Fruit fly (Drosophila melanogaster) whole organism, wandering third instar larva: ENCODE results near the gene arx.

Experiments used
- Abd-B ChIP-seq: fragments of >200 bp; optimal IDR thresholded peaks from 2 replicates; lab custom pipeline; 2017; ENCODE audit warnings: missing biosample characterization, missing genetic modification characterization
- Dfd ChIP-seq: fragments of >200 bp; optimal IDR thresholded peaks from 2 replicates; lab custom pipeline; 2017; ENCODE audit warnings: missing biosample characterization, missing genetic modification characterization
- GATAd ChIP-seq: sonication (Bioruptor generic); optimal IDR thresholded peaks from 2 replicates; lab custom pipeline; 2016; ENCODE audit warnings: missing biosample characterization, missing genetic modification characterization
- Hnf4 ChIP-seq: fragments of 200-800 bp; sonication (Bioruptor generic); optimal IDR thresholded peaks from 2 replicates; lab custom pipeline; 2016; ENCODE audit warnings: missing biosample characterization, mild to moderate bottlenecking, missing genetic modification characterization
- OdsH ChIP-seq: fragments of 200-800 bp; sonication (Bioruptor generic); optimal IDR thresholded peaks from 2 replicates; lab custom pipeline; 2016; ENCODE audit warnings: missing biosample characterization, mild to moderate bottlenecking, missing genetic modification characterization
- br ChIP-seq: fragments of 200-800 bp; sonication (Bioruptor generic); optimal IDR thresholded peaks from 2 replicates; lab custom pipeline; 2016; ENCODE audit warnings: missing biosample characterization, missing genetic modification characterization
- brk ChIP-seq: fragments of 200-800 bp; sonication (Bioruptor generic); optimal IDR thresholded peaks from 2 replicates; lab custom pipeline; 2016; ENCODE audit warnings: missing biosample characterization, mild to moderate bottlenecking, missing genetic modification characterization
- fru ChIP-seq: fragments of 200-800 bp; sonication (Bioruptor generic); optimal IDR thresholded peaks from 3 replicates; lab custom pipeline; 2016; ENCODE audit warnings: missing biosample characterization, mild to moderate bottlenecking, missing genetic modification characterization
- h ChIP-seq: fragments of 200-800 bp; sonication (Bioruptor generic); optimal IDR thresholded peaks from 3 replicates; lab custom pipeline; 2016; ENCODE audit warnings: missing biosample characterization, mild to moderate bottlenecking, missing genetic modification characterization
- pan ChIP-seq: fragments of >200 bp; optimal IDR thresholded peaks from 2 replicates; lab custom pipeline; 2017
- psq ChIP-seq: fragments of 200-800 bp; sonication (Bioruptor generic); optimal IDR thresholded peaks from 3 replicates; lab custom pipeline; 2017; ENCODE audit warnings: missing biosample characterization, mild to moderate bottlenecking, missing genetic modification characterization, moderate library complexity
- sage ChIP-seq: fragments of 200-800 bp; sonication (Bioruptor generic); optimal IDR thresholded peaks from 2 replicates; lab custom pipeline; 2016; ENCODE audit warnings: missing biosample characterization, mild to moderate bottlenecking, missing genetic modification characterization

DNA sequence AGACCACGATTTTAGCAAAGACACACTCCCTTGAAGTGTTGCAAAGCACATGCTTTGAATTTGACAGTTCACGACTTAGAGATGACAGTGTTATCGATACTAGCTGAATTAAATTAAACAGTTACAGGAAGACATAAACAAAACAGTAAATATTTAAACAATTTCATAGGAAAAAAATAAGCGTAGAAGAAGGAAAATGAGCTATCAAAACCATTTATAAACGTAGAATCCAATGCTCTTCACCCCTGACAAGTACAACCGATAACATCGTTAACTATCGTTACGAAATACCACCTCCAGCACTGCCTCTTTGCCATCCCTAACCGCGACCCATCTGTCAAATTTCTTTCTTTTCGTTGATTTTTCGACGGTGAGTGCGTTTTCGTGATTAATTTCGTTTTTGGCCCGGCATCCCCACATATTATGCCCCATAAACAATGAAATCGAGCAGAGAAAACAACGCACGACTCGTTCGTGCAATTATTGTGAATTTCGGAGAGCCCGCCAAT is 2.5 kb downstream of the arx start, which contains the start of gene RpL26:
- TF ChIP-seq sage, result no peak
- peak; percentile 72 for TF ChIP-seq h
- no peak for TF ChIP-seq Dfd (GFP tag; lab: Kevin White, UChicago)
- no peak for TF ChIP-seq Abd-B
- TF ChIP-seq Hnf4 (GFP tag; lab: Kevin White, UChicago), result peak; percentile 83
- TF ChIP-seq br (GFP tag; lab: Kevin White, UChicago), result no peak
- peak; percentile 75 for TF ChIP-seq OdsH (GFP tag; lab: Kevin White, UChicago)
- no peak for TF ChIP-seq pan (lab: Kevin White, UChicago)
- peak; percentile 57 for TF ChIP-seq psq (GFP tag; lab: Kevin White, UChicago)
- no peak for TF ChIP-seq brk (GFP tag; lab: Kevin White, UChicago)
- TF ChIP-seq fru (GFP tag; lab: Kevin White, UChicago), result peak; percentile 77
- TF ChIP-seq GATAd (GFP tag; lab: Kevin White, UChicago), result no peak
